Worm (Caenorhabditis elegans) whole organism, L4 larva: ENCODE results near the gene F32D8.14.

Experiments used
- Y5F2A.4 ChIP-seq: fragments of 200-800 bp; sonication (Bioruptor generic); optimal IDR thresholded peaks from 2 replicates; lab custom pipeline; 2018; ENCODE audit warnings: mild to moderate bottlenecking, missing genetic modification characterization, missing compliant biosample characterization
- ceh-82 ChIP-seq: sonication (generic microtip); optimal IDR thresholded peaks from 2 replicates; lab custom pipeline; 2017; ENCODE audit warnings: missing biosample characterization, missing genetic modification characterization
- jun-1 ChIP-seq: fragments of 150-350 bp; optimal IDR thresholded peaks from 2 replicates; lab custom pipeline; 2014; ENCODE audit warnings: missing biosample characterization, missing genetic modification reagents, missing genetic modification characterization
- lim-7 ChIP-seq: fragments of 200-800 bp; sonication (Bioruptor generic); IDR thresholded peaks from 2 replicates; pipeline ENCODE4 v1.3.6; 2022; ENCODE audit warnings: missing genetic modification characterization, missing compliant biosample characterization
- lin-29 ChIP-seq: fragments of 200-800 bp; sonication (Bioruptor generic); IDR thresholded peaks from 2 replicates; pipeline ENCODE4 v1.3.6; 2022; ENCODE audit warnings: missing genetic modification reagents, missing genetic modification characterization, missing compliant biosample characterization
- lsy-2 ChIP-seq, 2 experiments: fragments of 150-350 bp in 1 of 2; sonication (generic microtip) in 1 of 2; optimal IDR thresholded peaks; 2 replicates each; lab custom pipeline; 2014 to 2017; ENCODE audit warnings: missing biosample characterization in 2 of 2, missing genetic modification characterization in 2 of 2
- mdl-1 ChIP-seq, 2 experiments: fragments of 150-350 bp in 1 of 2; sonication (generic microtip) in 1 of 2; optimal IDR thresholded peaks; 2 replicates each; lab custom pipeline; 2014 to 2017; ENCODE audit warnings: missing biosample characterization in 2 of 2, missing genetic modification characterization in 2 of 2
- mep-1 ChIP-seq: fragments of 150-350 bp; sonication (generic microtip); optimal IDR thresholded peaks from 3 replicates; lab custom pipeline; 2014; ENCODE audit warnings: missing biosample characterization, missing genetic modification characterization
- nhr-111 ChIP-seq: fragments of 200-800 bp; sonication (Bioruptor generic); optimal IDR thresholded peaks from 2 replicates; lab custom pipeline; 2018; ENCODE audit warnings: mild to moderate bottlenecking, missing genetic modification characterization, missing compliant biosample characterization
- nhr-6 ChIP-seq: fragments of 150-350 bp; optimal IDR thresholded peaks from 2 replicates; lab custom pipeline; 2014; ENCODE audit warnings: missing biosample characterization, missing genetic modification characterization
- snpc-1.2 ChIP-seq: fragments of 200-800 bp; sonication (Bioruptor generic); IDR thresholded peaks from 2 replicates; pipeline ENCODE4 v1.3.6; 2022; ENCODE audit warnings: missing genetic modification reagents, missing genetic modification characterization, missing compliant biosample characterization
- ztf-11 ChIP-seq: fragments of 150-350 bp; optimal IDR thresholded peaks from 2 replicates; lab custom pipeline; 2014; ENCODE audit warnings: missing biosample characterization, missing genetic modification characterization

ce11 chrV:10918373-10918772 lies 23.8 kb upstream of the F32D8.14 start, which contains the start of gene F58B4.2:
- TF ChIP-seq ceh-82 (tag; lab: Kevin White, UChicago) (no peak), lim-7 (GFP tag; lab: Robert Waterston, UW) (no peak), mep-1 (tag; lab: Kevin White, UChicago) (no peak), mdl-1 (tag; optimal IDR thresholded peaks at IDR 0.05; lab: Kevin White, UChicago) (no peak), Y5F2A.4 (GFP tag; lab: Kevin White, UChicago) (no peak), nhr-6 (tag; lab: Kevin White, UChicago) (no peak), snpc-1.2 (no peak), nhr-111 (GFP tag; lab: Kevin White, UChicago) (no peak), jun-1 (no peak), lin-29 (GFP tag; lab: Robert Waterston, UW) (no peak), lsy-2 (tag; optimal IDR thresholded peaks at IDR 0.05; lab: Kevin White, UChicago) (no peak), ztf-11 (tag; lab: Kevin White, UChicago) (no peak)
